Fruit fly (Drosophila melanogaster): ENCODE data around the gene SmE.

dm6 chr2L:7841244-7841643, 44.0 kb downstream of the SmE start:
- TF ChIP-seq topi (GFP tag; optimal IDR thresholded peaks at IDR 0.05) = peak; percentile 18
- TF ChIP-seq Blimp-1 (GFP tag; optimal IDR thresholded peaks at IDR 0.05) = no peak
- no peak for TF ChIP-seq Gug (GFP tag; IDR thresholded peaks at IDR 0.05)
